Fruit fly (Drosophila melanogaster): ENCODE data around the gene CG1368.

Gene CG1368

dm6 chrX:14221995-14222394 lies 47.4 kb downstream of the CG1368 start:
- TF ChIP-seq tj (GFP tag; optimal IDR thresholded peaks at IDR 0.05) (peak; percentile 6), CG14711 (tag; optimal IDR thresholded peaks at IDR 0.05) (no peak)
